Fruit fly (Drosophila melanogaster): ENCODE data around the gene mRpS7.

dm6 chr2L:10353871-10354270 is 32.6 kb upstream of the mRpS7 start, which contains the start of gene CG34367:
- no peak for TF ChIP-seq CG8478 (optimal IDR thresholded peaks at IDR 0.05)
- TF ChIP-seq CTCF (optimal IDR thresholded peaks at IDR 0.05), result no peak

Data from S2 (cell line).